Fruit fly (Drosophila melanogaster) whole organism, embryonic: Measurements from ENCODE around the gene CG5516.
A peak's percentile ranks its signal among the peaks of the same experiment; 100 is the strongest.

Source experiments
- ATbp ChIP-seq: fragments of 200-800 bp; sonication (Bioruptor generic); optimal IDR thresholded peaks from 2 replicates; lab custom pipeline; 2017; ENCODE audit warnings: missing biosample characterization, mild to moderate bottlenecking, missing genetic modification characterization, missing genetic modification reagents
- Atf6 ChIP-seq: fragments of 200-800 bp; sonication (Bioruptor generic); IDR thresholded peaks from 2 replicates; pipeline ENCODE4 v1.3.6; 2022; ENCODE audit warnings: missing biosample characterization, missing genetic modification characterization
- CG10274 ChIP-seq: fragments of 200-800 bp; sonication (Bioruptor generic); optimal IDR thresholded peaks from 3 replicates; lab custom pipeline; 2017; ENCODE audit warnings: missing biosample characterization, mild to moderate bottlenecking, missing genetic modification characterization
- CG10565 ChIP-seq: fragments of 200-800 bp; sonication (Bioruptor generic); optimal IDR thresholded peaks from 3 replicates; lab custom pipeline; 2016; ENCODE audit warnings: missing biosample characterization, mild to moderate bottlenecking, missing genetic modification characterization
- CG10654 ChIP-seq: fragments of 200-800 bp; sonication (Bioruptor generic); optimal IDR thresholded peaks from 2 replicates; lab custom pipeline; 2016; ENCODE audit warnings: missing biosample characterization, missing genetic modification characterization
- CG12299 ChIP-seq: fragments of 200-800 bp; sonication (Bioruptor generic); optimal IDR thresholded peaks from 2 replicates; lab custom pipeline; 2018; ENCODE audit warnings: missing biosample characterization, mild to moderate bottlenecking, missing genetic modification characterization
- CG12659 ChIP-seq: fragments of 200-800 bp; sonication (Bioruptor generic); optimal IDR thresholded peaks from 3 replicates; lab custom pipeline; 2017; ENCODE audit warnings: mild to moderate bottlenecking, missing biosample characterization, missing genetic modification reagents, missing genetic modification characterization
- CG12942 ChIP-seq: fragments of 200-800 bp; sonication (Bioruptor generic); optimal IDR thresholded peaks from 3 replicates; lab custom pipeline; 2016; ENCODE audit warnings: missing biosample characterization, missing genetic modification characterization
- CG14441 ChIP-seq: fragments of 200-800 bp; sonication (Bioruptor generic); IDR thresholded peaks from 2 replicates; pipeline ENCODE4 v1.3.6; 2022; ENCODE audit warnings: missing biosample characterization, missing genetic modification characterization
- CG15269 ChIP-seq: fragments of 200-800 bp; sonication (Bioruptor generic); optimal IDR thresholded peaks from 2 replicates; lab custom pipeline; 2018; ENCODE audit warnings: missing biosample characterization, mild to moderate bottlenecking, missing genetic modification characterization, moderate library complexity
- CG16813 ChIP-seq: fragments of 200-800 bp; sonication (Bioruptor generic); IDR thresholded peaks from 3 replicates; pipeline ENCODE4 v1.3.6; 2022; ENCODE audit warnings: missing biosample characterization, missing genetic modification characterization; ENCODE audit not compliant: partially characterized antibody
- CG17612 ChIP-seq: fragments of 200-800 bp; sonication (Bioruptor generic); IDR thresholded peaks from 2 replicates; pipeline ENCODE4 v1.3.6; 2022; ENCODE audit warnings: missing biosample characterization, missing genetic modification characterization
- CG18011 ChIP-seq: fragments of 200-800 bp; sonication (Bioruptor generic); optimal IDR thresholded peaks from 2 replicates; lab custom pipeline; 2017; ENCODE audit warnings: missing biosample characterization, missing genetic modification characterization, mild to moderate bottlenecking, moderate library complexity, missing genotype
- CG18764 ChIP-seq: fragments of 200-800 bp; sonication (Bioruptor generic); optimal IDR thresholded peaks from 3 replicates; lab custom pipeline; 2016; ENCODE audit warnings: missing biosample characterization, missing genetic modification characterization
- CG2712 ChIP-seq: fragments of 200-800 bp; optimal IDR thresholded peaks from 3 replicates; lab custom pipeline; 2019; ENCODE audit warnings: missing biosample characterization, mild to moderate bottlenecking, missing genetic modification characterization, moderate library complexity
- CG3163 ChIP-seq: fragments of 200-800 bp; sonication (Bioruptor generic); optimal IDR thresholded peaks from 3 replicates; lab custom pipeline; 2016; ENCODE audit warnings: missing biosample characterization, missing genetic modification characterization
- CG3407 ChIP-seq: fragments of 200-800 bp; sonication (Bioruptor generic); optimal IDR thresholded peaks from 2 replicates; lab custom pipeline; 2018; ENCODE audit warnings: missing biosample characterization, mild to moderate bottlenecking, missing genetic modification characterization
- CG3726 ChIP-seq: fragments of 200-800 bp; sonication (Bioruptor generic); IDR thresholded peaks from 3 replicates; pipeline ENCODE4, ENCODE4 v1.3.6; 2022; ENCODE audit warnings: missing biosample characterization, missing genetic modification characterization
- CG4282 ChIP-seq: fragments of 200-800 bp; sonication (Bioruptor generic); optimal IDR thresholded peaks from 2 replicates; lab custom pipeline; 2016; ENCODE audit warnings: missing biosample characterization, missing genetic modification characterization
- CG4328 ChIP-seq: fragments of 200-800 bp; sonication (Bioruptor generic); optimal IDR thresholded peaks from 3 replicates; lab custom pipeline; 2017; ENCODE audit warnings: missing biosample characterization, missing genetic modification reagents, missing genetic modification characterization
- CG8281 ChIP-seq: fragments of 200-800 bp; sonication (Bioruptor generic); optimal IDR thresholded peaks from 2 replicates; lab custom pipeline; 2018; ENCODE audit warnings: missing biosample characterization, mild to moderate bottlenecking, missing genetic modification characterization, moderate library complexity
- CG8388 ChIP-seq: fragments of 200-800 bp; sonication (Bioruptor generic); optimal IDR thresholded peaks from 2 replicates; lab custom pipeline; 2019; ENCODE audit warnings: missing biosample characterization, mild to moderate bottlenecking, missing genetic modification characterization, moderate library complexity
- CG8478 ChIP-seq: fragments of >200 bp; optimal IDR thresholded peaks from 2 replicates; lab custom pipeline; 2018
- CTCF ChIP-seq: fragments of 200-800 bp; sonication (Bioruptor generic); optimal IDR thresholded peaks from 2 replicates; lab custom pipeline; 2017; ENCODE audit warnings: missing biosample characterization, mild to moderate bottlenecking, missing genetic modification characterization, moderate library complexity
- ERR ChIP-seq: fragments of 200-800 bp; sonication (Bioruptor generic); optimal IDR thresholded peaks from 2 replicates; lab custom pipeline; 2016; ENCODE audit warnings: missing biosample characterization, missing genetic modification characterization
- Fer1 ChIP-seq: fragments of 200-800 bp; sonication (Bioruptor generic); optimal IDR thresholded peaks from 2 replicates; lab custom pipeline; 2017; ENCODE audit warnings: missing biosample characterization, mild to moderate bottlenecking, missing genetic modification characterization
- Fer2 ChIP-seq: fragments of 200-800 bp; sonication (Bioruptor generic); optimal IDR thresholded peaks from 2 replicates; lab custom pipeline; 2018; ENCODE audit warnings: missing biosample characterization, mild to moderate bottlenecking, missing genetic modification characterization, moderate library complexity
- Gsc ChIP-seq: fragments of 200-800 bp; sonication (Bioruptor generic); IDR thresholded peaks from 2 replicates; pipeline ENCODE4 v1.3.6; 2022; ENCODE audit warnings: missing biosample characterization, missing genetic modification characterization
- H2.0 ChIP-seq: fragments of 200-800 bp; sonication (Bioruptor generic); IDR thresholded peaks from 2 replicates; pipeline ENCODE4 v1.3.6; 2022; ENCODE audit warnings: missing biosample characterization, missing genetic modification characterization
- Hey ChIP-seq: fragments of 200-800 bp; sonication (Bioruptor generic); optimal IDR thresholded peaks from 3 replicates; lab custom pipeline; 2018; ENCODE audit warnings: missing biosample characterization, mild to moderate bottlenecking, missing genetic modification characterization
- Rx ChIP-seq: fragments of 200-800 bp; sonication (Bioruptor generic); IDR thresholded peaks from 2 replicates; pipeline ENCODE4 v1.3.6; 2022; ENCODE audit warnings: missing biosample characterization, missing genetic modification characterization
- Sry-δ ChIP-seq: fragments of 200-800 bp; sonication (Bioruptor generic); optimal IDR thresholded peaks from 2 replicates; lab custom pipeline; 2016; ENCODE audit warnings: missing biosample characterization, missing genetic modification characterization
- abd-A ChIP-seq: fragments of 200-800 bp; sonication (Bioruptor generic); optimal IDR thresholded peaks from 3 replicates; lab custom pipeline; 2019; ENCODE audit warnings: missing biosample characterization, mild to moderate bottlenecking, missing genetic modification characterization, moderate library complexity
- az2 ChIP-seq: fragments of 200-800 bp; sonication (Bioruptor generic); optimal IDR thresholded peaks from 3 replicates; lab custom pipeline; 2016; ENCODE audit warnings: missing biosample characterization, missing genetic modification characterization
- cad ChIP-seq: fragments of >200 bp; optimal IDR thresholded peaks from 2 replicates; lab custom pipeline; 2017; ENCODE audit warnings: missing biosample characterization, missing genetic modification characterization
- ci ChIP-seq: fragments of 200-800 bp; sonication (Bioruptor generic); IDR thresholded peaks from 3 replicates; pipeline ENCODE4 v1.3.6; 2022; ENCODE audit warnings: missing biosample characterization, missing genetic modification characterization
- corto ChIP-seq: fragments of 200-800 bp; sonication (Bioruptor generic); optimal IDR thresholded peaks from 2 replicates; lab custom pipeline; 2016; ENCODE audit warnings: missing biosample characterization, mild to moderate bottlenecking, missing genetic modification characterization, moderate library complexity
- crol ChIP-seq: fragments of 200-800 bp; sonication (Bioruptor generic); IDR thresholded peaks from 2 replicates; pipeline ENCODE4 v1.3.6; 2022; ENCODE audit warnings: missing biosample characterization, missing genetic modification characterization
- fd96Cb ChIP-seq: fragments of 200-800 bp; sonication (Bioruptor generic); optimal IDR thresholded peaks from 2 replicates; lab custom pipeline; 2018; ENCODE audit warnings: missing biosample characterization, mild to moderate bottlenecking, missing genetic modification characterization, moderate library complexity
- jumu ChIP-seq: fragments of 200-800 bp; sonication (Bioruptor generic); optimal IDR thresholded peaks from 3 replicates; lab custom pipeline; 2016; ENCODE audit warnings: missing biosample characterization, missing genetic modification characterization
- lbe ChIP-seq: fragments of 200-800 bp; sonication (Bioruptor generic); optimal IDR thresholded peaks from 2 replicates; lab custom pipeline; 2016; ENCODE audit warnings: missing biosample characterization, mild to moderate bottlenecking, missing genetic modification characterization
- maf-S ChIP-seq: fragments of 200-800 bp; sonication (Bioruptor generic); optimal IDR thresholded peaks from 2 replicates; lab custom pipeline; 2016; ENCODE audit warnings: missing biosample characterization, missing genetic modification characterization
- nerfin-1 ChIP-seq: fragments of 200-800 bp; sonication (Bioruptor generic); optimal IDR thresholded peaks from 3 replicates; lab custom pipeline; 2019; ENCODE audit warnings: missing biosample characterization, mild to moderate bottlenecking, missing genetic modification characterization, moderate library complexity
- pho ChIP-seq: fragments of 200-800 bp; sonication (Bioruptor generic); optimal IDR thresholded peaks from 2 replicates; lab custom pipeline; 2016; ENCODE audit warnings: missing biosample characterization, missing genetic modification characterization
- pzg ChIP-seq: fragments of 200-800 bp; sonication (Bioruptor generic); optimal IDR thresholded peaks from 3 replicates; lab custom pipeline; 2018; ENCODE audit warnings: missing biosample characterization, mild to moderate bottlenecking, missing genetic modification characterization, moderate library complexity
- sens ChIP-seq: fragments of 200-800 bp; sonication (Bioruptor generic); peaks from one replicate; lab custom pipeline; 2016; ENCODE audit warnings: missing biosample characterization, missing genetic modification characterization
- sr ChIP-seq: fragments of 200-800 bp; sonication (Bioruptor generic); IDR thresholded peaks from 3 replicates; pipeline ENCODE4 v1.3.6; 2022; ENCODE audit warnings: missing biosample characterization, missing genetic modification characterization
- tgo ChIP-seq: fragments of 200-800 bp; sonication (Bioruptor generic); IDR thresholded peaks from 3 replicates; pipeline ENCODE4 v1.3.6; 2022; ENCODE audit warnings: missing biosample characterization, missing genetic modification characterization
- tll ChIP-seq, 2 experiments: fragments of 200-800 bp in 1 of 2; fragments of >200 bp in 1 of 2; sonication (Bioruptor generic) in 1 of 2; optimal IDR thresholded peaks; 2 replicates each; lab custom pipeline; 2017 to 2019; ENCODE audit warnings: missing biosample characterization in 2 of 2, missing genetic modification characterization in 2 of 2, mild to moderate bottlenecking in 1 of 2, moderate library complexity in 1 of 2
- tna ChIP-seq: fragments of 200-800 bp; sonication (Bioruptor generic); IDR thresholded peaks from 2 replicates; pipeline ENCODE4 v1.3.6; 2022; ENCODE audit warnings: missing biosample characterization, missing genetic modification characterization; ENCODE audit not compliant: partially characterized antibody

The CG5516 gene

DNA sequence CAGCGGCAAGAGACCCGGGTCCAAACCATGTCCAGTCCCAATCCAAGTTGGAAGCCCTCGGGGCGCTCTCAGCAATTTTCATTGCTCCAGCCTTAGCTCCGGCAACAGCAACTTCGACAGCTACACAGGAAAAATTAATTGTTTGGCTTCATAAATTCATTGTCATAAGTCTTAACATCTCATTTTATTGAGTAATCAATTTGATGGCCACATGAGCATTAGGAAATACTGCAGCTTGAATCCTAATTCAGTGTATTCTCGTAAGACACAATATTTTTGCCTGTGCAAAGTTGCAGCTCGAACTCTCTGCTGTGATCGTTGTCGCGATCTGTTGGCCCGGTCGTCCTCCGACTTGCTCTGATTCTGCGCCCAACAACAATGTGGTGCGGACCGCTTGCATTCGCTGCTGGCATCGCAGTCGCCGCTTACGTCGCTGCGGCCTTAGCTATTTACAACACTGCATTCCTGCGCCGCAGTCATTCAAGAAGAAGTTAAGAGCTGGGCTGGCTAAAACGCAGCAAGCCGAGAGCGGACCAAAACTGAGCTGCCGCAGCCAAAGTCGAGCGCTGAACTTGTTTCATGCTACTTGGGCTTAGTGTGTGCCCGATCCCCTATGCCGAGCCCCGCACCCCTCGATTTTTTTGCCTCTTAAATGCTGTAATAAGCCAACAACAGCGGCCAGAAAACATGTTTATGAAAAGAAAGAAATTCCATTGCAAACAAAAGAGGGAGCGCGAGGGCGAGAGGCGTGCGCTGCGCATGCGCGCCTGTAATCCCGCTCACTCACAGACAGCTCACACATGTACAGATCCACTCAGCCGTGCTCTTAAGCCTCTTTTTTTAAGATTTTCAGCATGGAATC, 44.1 kb upstream of the CG5516 start (continued):
- TF ChIP-seq CG8388 = no peak
- no peak for TF ChIP-seq abd-A (tag; lab: Kevin White, UChicago)
- peak in 1 of 2 experiments; percentile 68 for TF ChIP-seq tll (GFP tag; optimal IDR thresholded peaks at IDR 0.05; lab: Kevin White, UChicago)
- TF ChIP-seq CG18764 = no peak
- no peak for TF ChIP-seq CG12942 (GFP tag; lab: Kevin White, UChicago)
- TF ChIP-seq nerfin-1 = no peak
- peak; percentile 34 for TF ChIP-seq fd96Cb (tag; lab: Kevin White, UChicago)
- no peak for TF ChIP-seq Atf6 (GFP tag; lab: Robert Waterston, UW)
- no peak for TF ChIP-seq CG8478 (lab: Kevin White, UChicago)
- TF ChIP-seq ATbp = peak; percentile 11
- TF ChIP-seq lbe (GFP tag; lab: Kevin White, UChicago) = peak; percentile 86
- TF ChIP-seq CG10654 (GFP tag; lab: Kevin White, UChicago) = peak; percentile 3
- TF ChIP-seq CG10565 (GFP tag; lab: Kevin White, UChicago) = no peak
- TF ChIP-seq CG14441 (GFP tag; lab: Robert Waterston, UW) = no peak
- no peak for TF ChIP-seq maf-S (GFP tag; lab: Kevin White, UChicago)
- no peak for TF ChIP-seq CTCF (GFP tag; lab: Kevin White, UChicago)
- no peak for TF ChIP-seq CG10274
- TF ChIP-seq CG12659 (GFP tag; lab: Kevin White, UChicago) = no peak
- TF ChIP-seq Rx (GFP tag; lab: Robert Waterston, UW) = 0 out of 2 replicates have a peak, but pooled peaks have one; percentile 11
- no peak for TF ChIP-seq Fer2 (tag; lab: Kevin White, UChicago)
- peak; percentile 43; the same call in 1 of the 3 replicates for TF ChIP-seq CG3726 (GFP tag; lab: Robert Waterston, UW)
- no peak for TF ChIP-seq tna (GFP tag; lab: Robert Waterston, UW)
- peak; percentile 62 for TF ChIP-seq corto (GFP tag; lab: Kevin White, UChicago)
- no peak for TF ChIP-seq pzg (GFP tag; lab: Kevin White, UChicago)
- no peak for TF ChIP-seq Fer1 (GFP tag; lab: Kevin White, UChicago)
- peak; percentile 40 for TF ChIP-seq az2
- no peak for TF ChIP-seq CG15269
- no peak for TF ChIP-seq Sry-δ (GFP tag; lab: Kevin White, UChicago)
- TF ChIP-seq sens = peak; percentile 48
- TF ChIP-seq CG18011 (GFP tag; lab: Kevin White, UChicago) = no peak
- TF ChIP-seq CG17612 (GFP tag; lab: Robert Waterston, UW) = no peak
- no peak for TF ChIP-seq CG16813 (GFP tag; lab: Robert Waterston, UW)
- no peak for TF ChIP-seq CG2712 (tag; lab: Kevin White, UChicago)
- no peak for TF ChIP-seq jumu
- TF ChIP-seq Gsc (GFP tag; lab: Robert Waterston, UW) = no peak
- no peak for TF ChIP-seq cad
- TF ChIP-seq tgo (GFP tag; lab: Robert Waterston, UW) = no peak
- TF ChIP-seq Hey (tag; lab: Kevin White, UChicago) = no peak
- TF ChIP-seq CG12299 (tag; lab: Kevin White, UChicago) = no peak
- no peak for TF ChIP-seq pho (GFP tag; lab: Kevin White, UChicago)
- no peak for TF ChIP-seq CG4282 (GFP tag; lab: Kevin White, UChicago)
- TF ChIP-seq sr = no peak
- no peak for TF ChIP-seq CG3407 (GFP tag; lab: Kevin White, UChicago)
- no peak for TF ChIP-seq H2.0 (GFP tag; lab: Robert Waterston, UW)
- no peak for TF ChIP-seq ERR (GFP tag; lab: Kevin White, UChicago)
- no peak for TF ChIP-seq CG8281 (tag; lab: Kevin White, UChicago)
- TF ChIP-seq CG3163 (GFP tag; lab: Kevin White, UChicago) = peak; percentile 93
- TF ChIP-seq crol (GFP tag; lab: Robert Waterston, UW) = peak; percentile 93
- TF ChIP-seq CG4328 (GFP tag; lab: Kevin White, UChicago) = no peak
- TF ChIP-seq ci (GFP tag; lab: Robert Waterston, UW) = peak; percentile 44; the same call in 1 of the 3 replicates
